Worm (Caenorhabditis elegans) whole organism, young adult: Measurements from ENCODE around the gene pigx-1.

ENCODE experiments used
- B0019.2 ChIP-seq: fragments of 200-800 bp; sonication (Bioruptor generic); conservative IDR thresholded peaks from 2 replicates; pipeline ENCODE4 v1.3.6; 2022; ENCODE audit warnings: missing genetic modification reagents, missing genetic modification characterization, missing compliant biosample characterization
- B0336.3 ChIP-seq: fragments of 200-800 bp; sonication (Bioruptor generic); IDR thresholded peaks from 2 replicates; pipeline ENCODE4 v1.3.6; 2022; ENCODE audit warnings: missing genetic modification characterization, missing compliant biosample characterization
- F23B12.7 ChIP-seq: sonication (generic microtip); optimal IDR thresholded peaks from 2 replicates; lab custom pipeline; 2017; ENCODE audit warnings: missing genetic modification characterization, mild to moderate bottlenecking, missing compliant biosample characterization, antibody characterized with exemption, moderate library complexity; ENCODE audit not compliant: insufficient read depth
- F55B11.4 ChIP-seq: sonication (generic microtip); optimal IDR thresholded peaks from 2 replicates; lab custom pipeline; 2016; ENCODE audit warnings: missing compliant biosample characterization, missing genetic modification characterization, borderline replicate concordance; ENCODE audit not compliant: insufficient read depth
- F57A8.1 ChIP-seq: fragments of 200-800 bp; sonication (Bioruptor generic); optimal IDR thresholded peaks from 2 replicates; lab custom pipeline; 2018; ENCODE audit warnings: mild to moderate bottlenecking, missing genetic modification characterization, moderate library complexity, missing compliant biosample characterization
- Y79H2A.3 ChIP-seq: fragments of 200-800 bp; sonication (Bioruptor generic); conservative IDR thresholded peaks from 2 replicates; pipeline ENCODE4 v1.3.6; 2022; ENCODE audit warnings: missing genetic modification reagents, missing genetic modification characterization, missing compliant biosample characterization
- Y95B8A.8 ChIP-seq: fragments of 200-800 bp; sonication (Bioruptor generic); IDR thresholded peaks from 2 replicates; pipeline ENCODE4 v1.3.6; 2022; ENCODE audit warnings: missing genetic modification reagents, missing genetic modification characterization, missing compliant biosample characterization
- ama-1 ChIP-seq, 3 experiments: fragments of 150-350 bp in 1 of 3; sonication (generic microtip) in 2 of 3; optimal IDR thresholded peaks; 2 replicates each; lab custom pipeline; 2014 to 2018; ENCODE audit warnings: missing biosample characterization in 2 of 3, missing genetic modification characterization in 2 of 3, missing genetic modification reagents in 2 of 3
- attf-3 ChIP-seq: fragments of 200-800 bp; sonication (Bioruptor generic); conservative IDR thresholded peaks from 2 replicates; pipeline ENCODE4 v1.3.6; 2022; ENCODE audit warnings: missing genetic modification reagents, missing genetic modification characterization, missing compliant biosample characterization
- cebp-1 ChIP-seq, 2 experiments: fragments of 200-800 bp in 1 of 2; sonication (Bioruptor generic) in 1 of 2; sonication (generic microtip) in 1 of 2; IDR thresholded peaks in 1 of 2; optimal IDR thresholded peaks in 1 of 2; 2 replicates each; pipeline versions ENCODE4 v1.3.6 to Lab custom; 2017 to 2022; ENCODE audit warnings: missing compliant biosample characterization in 2 of 2, missing genetic modification characterization in 2 of 2, mild to moderate bottlenecking in 1 of 2, missing genetic modification reagents in 1 of 2, moderate library complexity in 1 of 2
- ceh-27 ChIP-seq: fragments of 200-800 bp; sonication (Bioruptor generic); optimal IDR thresholded peaks from 2 replicates; lab custom pipeline; 2018; ENCODE audit warnings: mild to moderate bottlenecking, missing genetic modification characterization, moderate library complexity, missing compliant biosample characterization
- ceh-58 ChIP-seq: fragments of 200-800 bp; sonication (Bioruptor generic); IDR thresholded peaks from 2 replicates; pipeline ENCODE4 v1.3.6; 2022; ENCODE audit warnings: missing genetic modification characterization, missing compliant biosample characterization
- dox-1 ChIP-seq: fragments of 200-800 bp; sonication (Bioruptor generic); IDR thresholded peaks from 2 replicates; pipeline ENCODE4 v1.3.6; 2022; ENCODE audit warnings: missing genetic modification reagents, missing genetic modification characterization, missing compliant biosample characterization
- dpl-1 ChIP-seq: fragments of 150-350 bp; optimal IDR thresholded peaks from 2 replicates; lab custom pipeline; 2014; ENCODE audit warnings: missing biosample characterization, missing genetic modification reagents, missing genetic modification characterization
- efl-1 ChIP-seq: fragments of 150-350 bp; optimal IDR thresholded peaks from 2 replicates; lab custom pipeline; 2014; ENCODE audit warnings: missing biosample characterization, missing genetic modification reagents, missing genetic modification characterization
- egl-18 ChIP-seq: fragments of 200-800 bp; sonication (Bioruptor generic); IDR thresholded peaks from 2 replicates; pipeline ENCODE4 v1.3.6; 2022; ENCODE audit warnings: missing genetic modification reagents, missing genetic modification characterization, missing compliant biosample characterization
- egrh-3 ChIP-seq: fragments of 200-800 bp; sonication (Bioruptor generic); IDR thresholded peaks from 2 replicates; pipeline ENCODE4 v1.3.6; 2022; ENCODE audit warnings: missing genetic modification reagents, missing genetic modification characterization, missing compliant biosample characterization
- hlh-12 ChIP-seq: sonication (generic microtip); optimal IDR thresholded peaks from 2 replicates; lab custom pipeline; 2016; ENCODE audit warnings: missing genetic modification characterization, missing compliant biosample characterization
- hrde-1 ChIP-seq: sonication (generic microtip); optimal IDR thresholded peaks from 2 replicates; lab custom pipeline; 2016; ENCODE audit warnings: missing genetic modification characterization, mild to moderate bottlenecking, missing compliant biosample characterization, moderate library complexity, missing genotype, missing genetic modification reagents, borderline replicate concordance
- lir-1 ChIP-seq: fragments of 200-800 bp; sonication (Bioruptor generic); conservative IDR thresholded peaks from 2 replicates; pipeline ENCODE4 v1.3.6; 2022; ENCODE audit warnings: missing genetic modification reagents, missing genetic modification characterization, missing compliant biosample characterization
- madf-10 ChIP-seq: sonication (generic microtip); optimal IDR thresholded peaks from 2 replicates; lab custom pipeline; 2016; ENCODE audit warnings: mild to moderate bottlenecking, missing genetic modification characterization, missing compliant biosample characterization
- madf-3 ChIP-seq: fragments of 200-800 bp; sonication (Bioruptor generic); IDR thresholded peaks from 2 replicates; pipeline ENCODE4 v1.3.6; 2022; ENCODE audit warnings: missing genetic modification reagents, missing genetic modification characterization, missing compliant biosample characterization
- rcor-1 ChIP-seq: fragments of 200-800 bp; sonication (Bioruptor generic); IDR thresholded peaks from 2 replicates; pipeline ENCODE4 v1.3.6; 2022; ENCODE audit warnings: missing genetic modification reagents, missing genetic modification characterization, missing compliant biosample characterization
- snpc-3.4 ChIP-seq: sonication (generic microtip); optimal IDR thresholded peaks from 2 replicates; lab custom pipeline; 2017; ENCODE audit warnings: missing genetic modification characterization, mild to moderate bottlenecking, missing compliant biosample characterization, antibody characterized with exemption, moderate library complexity, missing genotype, missing genetic modification reagents
- unc-130 ChIP-seq: sonication (generic microtip); optimal IDR thresholded peaks from 2 replicates; lab custom pipeline; 2016; ENCODE audit warnings: missing genetic modification reagents, missing genetic modification characterization, missing compliant biosample characterization
- zfh-2 ChIP-seq: fragments of 200-800 bp; sonication (Bioruptor generic); conservative IDR thresholded peaks from 2 replicates; pipeline ENCODE4 v1.3.6; 2022; ENCODE audit warnings: missing genetic modification reagents, missing genetic modification characterization, missing compliant biosample characterization
- ztf-25 ChIP-seq: fragments of 200-800 bp; sonication (Bioruptor generic); IDR thresholded peaks from 2 replicates; pipeline ENCODE4 v1.3.6; 2022; ENCODE audit warnings: missing genetic modification reagents, missing genetic modification characterization, missing compliant biosample characterization
- ztf-26 ChIP-seq: sonication (generic microtip); optimal IDR thresholded peaks from 2 replicates; lab custom pipeline; 2017; ENCODE audit warnings: missing genetic modification characterization, missing compliant biosample characterization

pigx-1 gene

DNA sequence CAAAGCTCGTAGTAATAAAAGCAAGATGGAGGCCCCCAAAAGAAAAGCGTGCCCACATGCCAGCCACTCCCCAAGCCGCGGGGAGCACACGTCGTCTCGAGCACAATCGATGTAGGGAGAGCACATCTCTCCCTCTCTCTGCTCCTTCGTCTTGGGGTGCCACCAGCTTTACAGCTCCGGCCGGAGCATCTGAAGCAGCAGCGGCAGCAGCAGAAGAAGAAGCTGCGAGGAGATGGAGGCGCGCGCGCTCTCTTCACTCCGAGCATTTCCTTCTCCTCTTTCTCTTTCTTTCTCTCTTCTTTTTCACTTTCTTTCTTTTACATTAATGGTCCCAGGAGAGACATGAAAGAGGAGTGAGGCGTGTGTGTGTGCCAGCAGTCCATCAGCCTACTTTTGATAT is 32.7 kb downstream of the pigx-1 start (continued):
- TF ChIP-seq F57A8.1, result no peak

DNA sequence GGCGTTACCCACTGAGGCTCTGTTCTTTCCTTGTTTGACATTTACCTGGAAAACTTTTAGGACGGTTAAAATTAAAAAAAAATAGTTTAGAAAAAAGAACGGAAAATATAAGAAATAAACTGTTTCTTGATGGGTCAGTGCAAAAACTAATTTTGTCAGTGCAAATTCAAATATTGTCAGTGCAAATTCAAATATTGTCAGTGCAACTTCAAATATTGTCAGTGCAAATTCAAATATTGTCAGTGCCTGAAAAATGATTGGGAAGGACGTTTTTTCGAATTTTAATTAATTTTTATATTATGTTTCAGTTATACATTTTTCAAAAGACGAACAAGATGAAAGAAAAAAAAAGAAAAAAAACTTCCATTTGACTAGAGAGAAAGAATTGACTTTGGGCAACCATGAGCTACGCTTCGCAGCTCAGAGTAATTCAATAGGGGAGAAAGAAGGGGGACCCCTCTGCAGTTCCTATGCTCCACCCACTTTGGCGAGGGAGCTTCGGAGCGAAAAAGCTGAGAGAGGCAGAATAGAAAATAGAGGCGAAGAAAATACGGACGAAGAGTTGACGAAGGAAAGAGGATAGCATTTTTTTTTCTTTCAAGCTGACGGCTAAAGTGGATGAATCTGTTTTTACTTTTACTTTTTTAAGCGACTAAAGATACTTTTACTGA is 34.3 kb downstream of the pigx-1 start, which contains the start of gene unc-1:
Gene unc-1 (minus strand): TSS at position 51 of the 671 bp plus-strand sequence.
- TF ChIP-seq zfh-2 (GFP tag; lab: Robert Waterston, UW), result peak; percentile 46; the same call in 1 of the 2 replicates
- no peak for TF ChIP-seq snpc-3.4 (tag; lab: Kevin White, UChicago)

DNA sequence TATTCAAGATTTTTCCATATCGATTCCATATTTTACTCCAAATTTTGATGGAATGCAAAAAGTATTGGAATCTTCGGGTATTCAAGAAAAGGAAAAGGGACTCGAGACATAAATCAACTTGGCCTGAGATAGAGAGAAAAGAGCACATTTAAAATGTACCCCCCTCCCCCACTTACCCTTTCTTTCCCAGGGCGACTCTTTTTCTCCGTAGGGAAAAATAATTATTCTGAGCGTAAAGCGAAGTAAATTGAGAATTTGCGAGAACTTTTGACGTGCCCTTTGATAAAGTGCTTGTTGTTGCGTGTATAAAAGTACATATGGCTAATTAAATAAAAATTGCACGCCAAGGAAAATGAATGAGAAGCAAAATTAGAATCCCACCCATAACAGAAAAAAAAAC is 36.1 kb downstream of the pigx-1 start:
- no peak for TF ChIP-seq unc-130 (GFP tag; lab: Kevin White, UChicago)
- TF ChIP-seq madf-3, result 0 out of 2 replicates have a peak, but pooled peaks have one; percentile 10
- no peak for TF ChIP-seq Y95B8A.8 (GFP tag; lab: Robert Waterston, UW)
- TF ChIP-seq, all 124 proteins: peak for 1

DNA sequence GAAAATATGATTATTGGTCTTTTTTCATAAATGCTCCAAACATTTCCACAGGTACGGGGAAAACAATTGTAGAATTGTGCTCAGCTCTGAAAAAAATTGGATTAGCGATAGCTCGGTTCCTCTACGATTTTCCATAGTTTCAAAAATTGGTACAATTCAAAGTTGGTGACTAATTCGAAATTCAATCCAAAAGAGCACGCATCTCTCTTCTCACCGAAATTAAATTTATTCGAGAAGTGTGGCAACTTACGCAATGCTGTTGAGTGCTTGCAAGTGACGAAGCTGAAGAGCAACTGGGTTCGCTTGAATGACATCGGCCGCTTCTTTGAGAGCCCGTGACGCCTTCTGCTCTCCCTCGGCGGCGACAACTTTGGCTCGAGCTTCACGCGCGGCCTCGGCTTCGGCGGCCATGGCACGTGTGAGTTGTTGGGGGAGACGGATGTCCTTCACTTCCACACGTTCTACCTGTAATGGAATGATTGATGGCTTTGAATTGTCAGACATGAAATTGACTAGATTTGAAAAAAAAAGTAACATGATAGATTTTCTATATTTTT is 38.9 kb downstream of the pigx-1 start:
- no peak for TF ChIP-seq lir-1
- TF ChIP-seq egrh-3 (GFP tag; lab: Robert Waterston, UW), result peak; percentile 60

DNA sequence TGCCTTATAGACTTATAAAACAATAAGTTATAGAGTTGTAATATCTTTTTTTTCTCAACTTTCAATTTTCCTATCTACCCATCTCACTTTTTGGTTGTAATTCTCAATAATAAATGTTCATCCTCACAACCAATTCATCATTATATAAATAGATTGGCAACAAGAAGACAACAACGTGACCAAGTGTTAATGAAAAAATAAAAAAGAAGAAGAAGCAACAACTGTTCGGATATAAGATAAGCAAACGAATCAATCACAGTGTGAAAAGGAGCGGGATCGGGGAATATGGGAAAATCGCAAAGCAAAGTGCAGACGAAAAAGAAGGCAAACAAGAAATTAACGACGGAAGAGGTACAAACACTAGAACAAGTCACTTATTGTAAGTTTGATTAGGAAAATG is 42.9 kb downstream of the pigx-1 start, which contains the start of gene ncs-3:
Gene ncs-3 (plus strand): TSS at position 153 of the 400 bp plus-strand sequence.
- TF ChIP-seq ceh-58 (GFP tag; lab: Robert Waterston, UW) (no peak), ceh-27 (GFP tag; lab: Kevin White, UChicago) (no peak), lir-1 (no peak), B0336.3 (GFP tag; lab: Robert Waterston, UW) (no peak), B0019.2 (GFP tag; lab: Robert Waterston, UW) (no peak), dpl-1 (no peak), egl-18 (GFP tag; lab: Robert Waterston, UW) (no peak), dox-1 (no peak), attf-3 (GFP tag; lab: Robert Waterston, UW) (no peak), egrh-3 (GFP tag; lab: Robert Waterston, UW) (no peak)

DNA sequence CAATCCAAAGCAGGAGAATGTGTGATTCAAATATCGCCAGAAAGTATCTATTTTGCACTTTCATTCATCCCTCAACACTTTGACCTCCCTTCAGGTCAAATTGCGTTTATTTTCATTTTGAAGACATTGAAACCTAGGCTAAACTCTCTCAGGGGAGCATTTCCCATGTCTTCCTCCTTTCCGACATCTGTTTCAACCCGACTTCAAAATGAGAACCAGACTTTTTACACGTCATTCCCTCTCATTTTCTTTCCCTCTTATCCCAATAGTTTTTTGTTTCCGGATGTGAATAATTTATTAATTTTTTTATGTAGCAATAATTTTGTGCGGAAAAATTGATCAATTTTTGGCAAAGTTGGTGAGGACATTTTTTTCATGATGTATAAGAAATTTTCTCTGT is 43.9 kb downstream of the pigx-1 start:
- TF ChIP-seq dpl-1, result no peak
- TF ChIP-seq hlh-12 (tag; lab: Kevin White, UChicago), result no peak
- TF ChIP-seq F23B12.7 (tag; lab: Kevin White, UChicago), result no peak
- TF ChIP-seq ztf-26, result no peak
- TF ChIP-seq Y79H2A.3 (GFP tag; lab: Robert Waterston, UW), result no peak
- TF ChIP-seq snpc-3.4 (tag; lab: Kevin White, UChicago), result no peak
- TF ChIP-seq hrde-1 (tag; lab: Kevin White, UChicago), result no peak
- no peak for TF ChIP-seq ztf-25
- no peak for TF ChIP-seq rcor-1
- TF ChIP-seq F55B11.4, result no peak
- no peak for TF ChIP-seq efl-1 (GFP tag; lab: Kevin White, UChicago)
- no peak for TF ChIP-seq ama-1 (optimal IDR thresholded peaks at IDR 0.05; lab: Kevin White, UChicago)
- no peak for TF ChIP-seq ama-1 (GFP tag; optimal IDR thresholded peaks at IDR 0.05; lab: Kevin White, UChicago)
- no peak for TF ChIP-seq madf-10 (tag; lab: Kevin White, UChicago)
- no peak for TF ChIP-seq cebp-1 (GFP tag; IDR thresholded peaks at IDR 0.05; lab: Robert Waterston, UW)
- TF ChIP-seq cebp-1 (tag; optimal IDR thresholded peaks at IDR 0.05; lab: Kevin White, UChicago), result no peak
- TF ChIP-seq, all 124 proteins: peak for 0
